Worm (Caenorhabditis elegans) whole organism, mixed stage, embryonic: ENCODE results near the gene C50E3.13.

Experiments
- bed-3 ChIP-seq: fragments of 200-800 bp; sonication (Bioruptor generic); optimal IDR thresholded peaks from 3 replicates; lab custom pipeline; 2018; ENCODE audit warnings: mild to moderate bottlenecking, missing genetic modification characterization, moderate library complexity, missing compliant biosample characterization
- blmp-1 ChIP-seq: fragments of 150-350 bp; optimal IDR thresholded peaks from 2 replicates; lab custom pipeline; 2014; ENCODE audit warnings: missing biosample characterization, missing genetic modification characterization
- ceh-39 ChIP-seq: fragments of 150-350 bp; optimal IDR thresholded peaks from 2 replicates; lab custom pipeline; 2014; ENCODE audit warnings: missing biosample characterization, missing genetic modification characterization
- ceh-43 ChIP-seq: fragments of 200-800 bp; sonication (Bioruptor generic); optimal IDR thresholded peaks from 2 replicates; lab custom pipeline; 2018; ENCODE audit warnings: mild to moderate bottlenecking, missing genetic modification characterization, moderate library complexity, missing compliant biosample characterization
- ceh-83 ChIP-seq: fragments of 200-800 bp; sonication (Bioruptor generic); optimal IDR thresholded peaks from 2 replicates; lab custom pipeline; 2018; ENCODE audit warnings: mild to moderate bottlenecking, missing genetic modification characterization, missing compliant biosample characterization
- ces-1 ChIP-seq: fragments of 150-350 bp; optimal IDR thresholded peaks from 2 replicates; lab custom pipeline; 2014; ENCODE audit warnings: missing biosample characterization, missing genetic modification reagents, missing genetic modification characterization
- cnd-1 ChIP-seq: fragments of 200-800 bp; sonication (Bioruptor generic); optimal IDR thresholded peaks from 2 replicates; lab custom pipeline; 2018; ENCODE audit warnings: mild to moderate bottlenecking, missing genetic modification characterization, missing compliant biosample characterization
- elt-1 ChIP-seq: sonication (generic microtip); optimal IDR thresholded peaks from 2 replicates; lab custom pipeline; 2017; ENCODE audit warnings: missing genetic modification characterization, mild to moderate bottlenecking, missing compliant biosample characterization, antibody characterized with exemption, moderate library complexity, borderline replicate concordance; ENCODE audit not compliant: insufficient read depth
- elt-3 ChIP-seq: fragments of 150-350 bp; optimal IDR thresholded peaks from 2 replicates; lab custom pipeline; 2014; ENCODE audit warnings: missing biosample characterization, missing genetic modification characterization
- flh-1 ChIP-seq: fragments of 200-800 bp; sonication (Bioruptor generic); optimal IDR thresholded peaks from 2 replicates; lab custom pipeline; 2018; ENCODE audit warnings: mild to moderate bottlenecking, missing genetic modification characterization, moderate library complexity, missing compliant biosample characterization
- ham-2 ChIP-seq: fragments of 200-800 bp; sonication (Bioruptor generic); optimal IDR thresholded peaks from 2 replicates; lab custom pipeline; 2018; ENCODE audit warnings: mild to moderate bottlenecking, missing genetic modification characterization, missing compliant biosample characterization
- hlh-1 ChIP-seq: fragments of 150-350 bp; optimal IDR thresholded peaks from 2 replicates; lab custom pipeline; 2014; ENCODE audit warnings: missing biosample characterization, missing genetic modification reagents, missing genetic modification characterization
- lin-13 ChIP-seq: fragments of 150-350 bp; optimal IDR thresholded peaks from 2 replicates; lab custom pipeline; 2014; ENCODE audit warnings: missing biosample characterization, missing genetic modification characterization
- lin-32 ChIP-seq: fragments of 200-800 bp; sonication (Bioruptor generic); optimal IDR thresholded peaks from 2 replicates; lab custom pipeline; 2018; ENCODE audit warnings: mild to moderate bottlenecking, missing genetic modification characterization, missing compliant biosample characterization
- lsy-2 ChIP-seq: fragments of 150-350 bp; optimal IDR thresholded peaks from 2 replicates; lab custom pipeline; 2014; ENCODE audit warnings: missing biosample characterization, missing genetic modification characterization
- mab-5 ChIP-seq: fragments of 150-350 bp; optimal IDR thresholded peaks from 2 replicates; lab custom pipeline; 2014; ENCODE audit warnings: missing biosample characterization, missing genetic modification characterization
- mep-1 ChIP-seq: fragments of 150-350 bp; optimal IDR thresholded peaks from 2 replicates; lab custom pipeline; 2017; ENCODE audit warnings: missing biosample characterization, missing genetic modification reagents, missing genetic modification characterization, inconsistent platforms
- mls-2 ChIP-seq: sonication (generic microtip); optimal IDR thresholded peaks from 2 replicates; lab custom pipeline; 2016; ENCODE audit warnings: mild to moderate bottlenecking, missing genetic modification characterization, moderate library complexity, missing compliant biosample characterization
- nhr-12 ChIP-seq: fragments of 150-350 bp; optimal IDR thresholded peaks from 2 replicates; lab custom pipeline; 2014; ENCODE audit warnings: missing biosample characterization, missing genetic modification characterization
- nhr-2 ChIP-seq: fragments of 150-350 bp; optimal IDR thresholded peaks from 2 replicates; lab custom pipeline; 2014; ENCODE audit warnings: missing biosample characterization, missing genetic modification characterization
- nhr-237 ChIP-seq: fragments of 150-350 bp; optimal IDR thresholded peaks from 2 replicates; lab custom pipeline; 2014; ENCODE audit warnings: missing biosample characterization, missing genetic modification characterization
- nhr-28 ChIP-seq: fragments of 150-350 bp; optimal IDR thresholded peaks from 2 replicates; lab custom pipeline; 2014; ENCODE audit warnings: missing biosample characterization, missing genetic modification characterization
- nhr-76 ChIP-seq: sonication (generic microtip); optimal IDR thresholded peaks from 2 replicates; lab custom pipeline; 2017; ENCODE audit warnings: missing biosample characterization, missing genetic modification characterization
- sem-2 ChIP-seq: fragments of 200-800 bp; sonication (Bioruptor generic); optimal IDR thresholded peaks from 2 replicates; lab custom pipeline; 2018; ENCODE audit warnings: mild to moderate bottlenecking, missing genetic modification characterization, missing compliant biosample characterization
- sptf-1 ChIP-seq: sonication (generic microtip); optimal IDR thresholded peaks from 2 replicates; lab custom pipeline; 2017; ENCODE audit warnings: mild to moderate bottlenecking, missing genetic modification characterization, moderate library complexity, missing compliant biosample characterization
- tbx-8 ChIP-seq: fragments of 200-800 bp; sonication (Bioruptor generic); optimal IDR thresholded peaks from 2 replicates; lab custom pipeline; 2018; ENCODE audit warnings: mild to moderate bottlenecking, missing genetic modification characterization, moderate library complexity, missing compliant biosample characterization
- unc-120 ChIP-seq: sonication (generic microtip); optimal IDR thresholded peaks from 2 replicates; lab custom pipeline; 2017; ENCODE audit warnings: missing genetic modification characterization, missing compliant biosample characterization; ENCODE audit not compliant: poor library complexity, severe bottlenecking
- unc-62 ChIP-seq: fragments of 150-350 bp; optimal IDR thresholded peaks from 2 replicates; lab custom pipeline; 2014; ENCODE audit warnings: missing biosample characterization, missing genetic modification reagents, missing genetic modification characterization
- zip-8 ChIP-seq: fragments of 150-350 bp; optimal IDR thresholded peaks from 2 replicates; lab custom pipeline; 2014; ENCODE audit warnings: missing biosample characterization, missing genetic modification characterization
- ztf-11 ChIP-seq: fragments of 150-350 bp; optimal IDR thresholded peaks from 2 replicates; lab custom pipeline; 2014; ENCODE audit warnings: missing biosample characterization, missing genetic modification characterization

C50E3.13 gene

ce11 chrV:7622011-7622465 is 2.0 kb downstream of the C50E3.13 start, which contains the start of gene C50E3.12:
Gene C50E3.12 (minus strand): TSS chrV:7622061.
- TF ChIP-seq bed-3 (GFP tag; lab: Kevin White, UChicago) (no peak), ces-1 (GFP tag; lab: Kevin White, UChicago) (no peak), ham-2 (GFP tag; lab: Kevin White, UChicago) (no peak)

- TF ChIP-seq nhr-76 (tag; lab: Kevin White, UChicago), result no peak
- no peak for TF ChIP-seq unc-120
- TF ChIP-seq tbx-8 (GFP tag; lab: Kevin White, UChicago), result no peak
- no peak for TF ChIP-seq ceh-83
- no peak for TF ChIP-seq bed-3 (GFP tag; lab: Kevin White, UChicago)
- TF ChIP-seq elt-3 (tag; lab: Kevin White, UChicago), result no peak
- no peak for TF ChIP-seq ceh-43 (GFP tag; lab: Kevin White, UChicago)
- no peak for TF ChIP-seq mls-2 (tag; lab: Kevin White, UChicago)
- TF ChIP-seq hlh-1 (tag; lab: Kevin White, UChicago), result no peak
- no peak for TF ChIP-seq ztf-11 (tag; lab: Kevin White, UChicago)
- TF ChIP-seq flh-1 (GFP tag; lab: Kevin White, UChicago), result no peak
- TF ChIP-seq nhr-237 (tag; lab: Kevin White, UChicago), result no peak
- no peak for TF ChIP-seq lsy-2 (tag; lab: Kevin White, UChicago)
- no peak for TF ChIP-seq lin-32
- no peak for TF ChIP-seq unc-62 (GFP tag; lab: Kevin White, UChicago)
- TF ChIP-seq mab-5 (tag; lab: Kevin White, UChicago), result no peak
- TF ChIP-seq cnd-1 (tag; lab: Kevin White, UChicago), result no peak
- no peak for TF ChIP-seq sptf-1
Measured at ce11 chrV:7618114-7618513, 5.9 kb downstream of the C50E3.13 start, which contains the start of gene C50E3.15. Gene C50E3.15 (plus strand): TSS chrV:7618414.

- TF ChIP-seq tbx-8 (GFP tag; lab: Kevin White, UChicago), result no peak
- TF ChIP-seq sem-2, result no peak
- no peak for TF ChIP-seq blmp-1 (tag; lab: Kevin White, UChicago)
Measured at ce11 chrV:7612044-7612443, 12.0 kb downstream of the C50E3.13 start, which contains the start of gene clec-215. Gene clec-215 (plus strand): TSS chrV:7612344.

ce11 chrV:7609698-7610420 is 14.2 kb downstream of the C50E3.13 start, which contains the start of the genes folt-3 and clec-214:
Gene folt-3 (minus strand): TSS chrV:7609748.
Gene clec-214 (plus strand): TSS chrV:7610370.
- TF ChIP-seq blmp-1 (tag; lab: Kevin White, UChicago), result no peak
- TF ChIP-seq nhr-2, result no peak
- TF ChIP-seq elt-1 (tag; lab: Kevin White, UChicago), result no peak
- TF ChIP-seq lin-13 (tag; lab: Kevin White, UChicago), result no peak
- no peak for TF ChIP-seq nhr-76 (tag; lab: Kevin White, UChicago)
- TF ChIP-seq hlh-1 (tag; lab: Kevin White, UChicago), result no peak
- no peak for TF ChIP-seq ces-1 (GFP tag; lab: Kevin White, UChicago)
- TF ChIP-seq lsy-2 (tag; lab: Kevin White, UChicago), result no peak
- TF ChIP-seq unc-62 (GFP tag; lab: Kevin White, UChicago), result no peak

- TF ChIP-seq nhr-28 (tag; lab: Kevin White, UChicago) (no peak), mep-1 (tag; lab: Kevin White, UChicago) (no peak), lsy-2 (tag; lab: Kevin White, UChicago) (no peak), lin-32 (no peak), unc-62 (GFP tag; lab: Kevin White, UChicago) (no peak), ceh-39 (tag; lab: Kevin White, UChicago) (no peak)
Measured at ce11 chrV:7604858-7605257, 19.2 kb downstream of the C50E3.13 start, which contains the start of gene clec-213. Gene clec-213 (plus strand): TSS chrV:7605158.

ce11 chrV:7603404-7603803 is 20.6 kb downstream of the C50E3.13 start, which contains the start of gene C50E3.11:
Gene C50E3.11 (minus strand): TSS chrV:7603486.
- TF ChIP-seq ces-1 (GFP tag; lab: Kevin White, UChicago) (no peak), elt-3 (tag; lab: Kevin White, UChicago) (no peak), nhr-76 (tag; lab: Kevin White, UChicago) (no peak), mls-2 (tag; lab: Kevin White, UChicago) (no peak), sem-2 (no peak), ceh-83 (no peak), nhr-12 (tag; lab: Kevin White, UChicago) (no peak), ceh-39 (tag; lab: Kevin White, UChicago) (no peak), zip-8 (tag; lab: Kevin White, UChicago) (no peak), sptf-1 (no peak)
